ENCODE assay signal across 3 worm cellular contexts in the genomic region with DNA sequence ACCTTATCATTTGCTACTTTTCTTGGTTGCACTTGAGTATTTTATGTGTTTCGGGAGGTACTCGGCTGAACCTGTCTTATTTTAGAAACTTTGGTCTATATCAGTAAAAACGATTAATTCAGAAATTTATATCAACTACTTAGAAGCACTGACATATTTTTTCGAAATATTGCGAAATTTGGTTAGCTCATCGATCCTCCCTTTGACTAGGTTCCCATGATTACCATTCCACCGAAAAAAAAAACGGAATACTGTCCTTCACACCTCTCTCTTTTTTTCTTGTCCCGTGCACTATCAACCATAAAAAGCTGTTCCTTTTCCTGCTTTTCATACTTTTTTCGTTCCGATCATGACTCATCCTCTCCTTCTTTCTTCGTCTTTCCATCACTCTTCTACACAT.
TF ChIP-seq lines count a peak whose summit lies in the region.

No protein-coding gene starts in this region.

TF ChIP-seq in whole organism, L3 larva, 47 proteins besides CTCF, POLR2A, EP300 and RAD21:
- TF ChIP-seq ceh-82 (tag; optimal IDR thresholded peaks at IDR 0.05; lab: Kevin White, UChicago) (no peak), nhr-43 (tag; optimal IDR thresholded peaks at IDR 0.05; lab: Kevin White, UChicago; ENCODE audit: poor library complexity, severe bottlenecking) (no peak), elt-2 (tag; optimal IDR thresholded peaks at IDR 0.05; lab: Kevin White, UChicago) (peak; percentile 4), daf-12 (tag; optimal IDR thresholded peaks at IDR 0.05; lab: Kevin White, UChicago) (no peak), jun-1 (tag; optimal IDR thresholded peaks at IDR 0.05; lab: Kevin White, UChicago) (no peak), pha-4 (tag; optimal IDR thresholded peaks at IDR 0.05; lab: Kevin White, UChicago) (peak; percentile 12), R02D3.7 (tag; optimal IDR thresholded peaks at IDR 0.05; lab: Kevin White, UChicago) (no peak)

TF ChIP-seq in whole organism, L4 larva, 104 proteins besides CTCF, POLR2A, EP300 and RAD21:
- TF ChIP-seq snpc-1.2 (GFP tag; IDR thresholded peaks at IDR 0.05; lab: Robert Waterston, UW) (no peak), pqm-1 (tag; optimal IDR thresholded peaks at IDR 0.05; lab: Kevin White, UChicago) (no peak), tag-97 (GFP tag; IDR thresholded peaks at IDR 0.05; lab: Robert Waterston, UW) (no peak), daf-12 (tag; optimal IDR thresholded peaks at IDR 0.05; lab: Kevin White, UChicago) (no peak), F26F4.8 (GFP tag; conservative IDR thresholded peaks at IDR 0.05; lab: Robert Waterston, UW) (no peak), daf-16 (GFP tag; optimal IDR thresholded peaks at IDR 0.05; lab: Kevin White, UChicago) (no peak), daf-16 (tag; optimal IDR thresholded peaks at IDR 0.05; lab: Kevin White, UChicago) (no peak), dve-1 (tag; optimal IDR thresholded peaks at IDR 0.05; lab: Kevin White, UChicago; ENCODE audit: insufficient read depth) (peak; percentile 47), lin-39 (tag; optimal IDR thresholded peaks at IDR 0.05; lab: Kevin White, UChicago) (no peak), lin-13 (GFP tag; optimal IDR thresholded peaks at IDR 0.05; lab: Kevin White, UChicago) (no peak), egl-27 (tag; optimal IDR thresholded peaks at IDR 0.05; lab: Kevin White, UChicago) (no peak), ama-1 (optimal IDR thresholded peaks at IDR 0.05; lab: Kevin White, UChicago) (no peak), unc-62 (GFP tag; optimal IDR thresholded peaks at IDR 0.05 in 1 of 2; lab: Kevin White, UChicago) (peak in 1 of 2 experiments; percentile 54), unc-62 (tag; optimal IDR thresholded peaks at IDR 0.05; lab: Kevin White, UChicago) (no peak), lin-1 (GFP tag; IDR thresholded peaks at IDR 0.05; lab: Robert Waterston, UW) (no peak), nhr-42 (GFP tag; IDR thresholded peaks at IDR 0.05; lab: Robert Waterston, UW) (no peak), mdl-1 (tag; optimal IDR thresholded peaks at IDR 0.05; lab: Kevin White, UChicago) (no peak), zfp-3 (GFP tag; conservative IDR thresholded peaks at IDR 0.05; lab: Robert Waterston, UW) (no peak)

TF ChIP-seq in whole organism, young adult, 124 proteins besides CTCF, POLR2A, EP300 and RAD21:
- TF ChIP-seq cebp-1 (GFP tag; IDR thresholded peaks at IDR 0.05; lab: Robert Waterston, UW) (peak; percentile 51; the same call in 1 of the 2 replicates), cebp-1 (tag; optimal IDR thresholded peaks at IDR 0.05; lab: Kevin White, UChicago) (peak; percentile 69), ceh-91 (GFP tag; IDR thresholded peaks at IDR 0.05; lab: Robert Waterston, UW) (no peak)
